Worm (Caenorhabditis elegans): ENCODE data around the gene cyp-35C1.

- TF ChIP-seq ces-1 (GFP tag; optimal IDR thresholded peaks at IDR 0.05) (no peak), dmd-8 (GFP tag; IDR thresholded peaks at IDR 0.05) (no peak), lin-13 (GFP tag; optimal IDR thresholded peaks at IDR 0.05) (no peak), set-16 (GFP tag; IDR thresholded peaks at IDR 0.05) (no peak), mdl-1 (tag; optimal IDR thresholded peaks at IDR 0.05) (no peak), nhr-11 (tag; optimal IDR thresholded peaks at IDR 0.05) (no peak), rbr-2 (tag; optimal IDR thresholded peaks at IDR 0.05) (no peak), nhr-76 (tag; optimal IDR thresholded peaks at IDR 0.05) (no peak), zag-1 (tag; optimal IDR thresholded peaks at IDR 0.05) (no peak), nhr-237 (tag; optimal IDR thresholded peaks at IDR 0.05) (no peak), Y48G9A.11 (GFP tag; IDR thresholded peaks at IDR 0.05) (no peak)
These were observed 4.7 kb downstream of the cyp-35C1 start for ce11 chrV:13893583-13893982.

Data from whole organism, L4 larva.